Fruit fly (Drosophila melanogaster) whole organism, embryonic: ENCODE results near the gene CG7029.

Experiments
- B-H2 ChIP-seq: fragments of 200-800 bp; sonication (Bioruptor generic); optimal IDR thresholded peaks from 2 replicates; lab custom pipeline; 2018; ENCODE audit warnings: missing biosample characterization, mild to moderate bottlenecking, missing genetic modification characterization
- CG11504 ChIP-seq: fragments of 200-800 bp; sonication (Bioruptor generic); optimal IDR thresholded peaks from 3 replicates; lab custom pipeline; 2019; ENCODE audit warnings: missing biosample characterization, mild to moderate bottlenecking, missing genetic modification characterization, moderate library complexity
- CG13424 ChIP-seq: fragments of 200-800 bp; sonication (Bioruptor generic); optimal IDR thresholded peaks from 2 replicates; lab custom pipeline; 2019; ENCODE audit warnings: missing biosample characterization, mild to moderate bottlenecking, missing genetic modification characterization, moderate library complexity
- CG13775 ChIP-seq: fragments of 200-800 bp; sonication (Bioruptor generic); optimal IDR thresholded peaks from 3 replicates; lab custom pipeline; 2017; ENCODE audit warnings: missing biosample characterization, mild to moderate bottlenecking, missing genetic modification characterization
- CG16813 ChIP-seq: fragments of 200-800 bp; sonication (Bioruptor generic); IDR thresholded peaks from 3 replicates; pipeline ENCODE4 v1.3.6; 2022; ENCODE audit warnings: missing biosample characterization, missing genetic modification characterization; ENCODE audit not compliant: partially characterized antibody
- CG18011 ChIP-seq: fragments of 200-800 bp; sonication (Bioruptor generic); optimal IDR thresholded peaks from 2 replicates; lab custom pipeline; 2017; ENCODE audit warnings: missing biosample characterization, missing genetic modification characterization, mild to moderate bottlenecking, moderate library complexity, missing genotype
- CG18599 ChIP-seq: fragments of 200-800 bp; sonication (Bioruptor generic); optimal IDR thresholded peaks from 3 replicates; lab custom pipeline; 2017; ENCODE audit warnings: missing biosample characterization, missing genetic modification characterization, mild to moderate bottlenecking, moderate library complexity, missing genetic modification reagents
- CG2202 ChIP-seq: fragments of 200-800 bp; sonication (Bioruptor generic); optimal IDR thresholded peaks from 2 replicates; lab custom pipeline; 2018; ENCODE audit warnings: missing biosample characterization, mild to moderate bottlenecking, missing genetic modification characterization
- CG2712 ChIP-seq: fragments of 200-800 bp; optimal IDR thresholded peaks from 3 replicates; lab custom pipeline; 2019; ENCODE audit warnings: missing biosample characterization, mild to moderate bottlenecking, missing genetic modification characterization, moderate library complexity
- CG33557 ChIP-seq: fragments of 200-800 bp; sonication (Bioruptor generic); optimal IDR thresholded peaks from 2 replicates; lab custom pipeline; 2019; ENCODE audit warnings: missing biosample characterization, mild to moderate bottlenecking, missing genetic modification characterization, moderate library complexity
- CG9817 ChIP-seq: fragments of 200-800 bp; sonication (Bioruptor generic); optimal IDR thresholded peaks from 2 replicates; lab custom pipeline; 2018; ENCODE audit warnings: missing biosample characterization, mild to moderate bottlenecking, missing genetic modification characterization, moderate library complexity
- CTCF ChIP-seq: fragments of 200-800 bp; sonication (Bioruptor generic); optimal IDR thresholded peaks from 2 replicates; lab custom pipeline; 2017; ENCODE audit warnings: missing biosample characterization, mild to moderate bottlenecking, missing genetic modification characterization, moderate library complexity
- Dip3 ChIP-seq: fragments of 200-800 bp; sonication (Bioruptor generic); optimal IDR thresholded peaks from 3 replicates; lab custom pipeline; 2016; ENCODE audit warnings: missing biosample characterization, missing genetic modification characterization
- ERR ChIP-seq: fragments of 200-800 bp; sonication (Bioruptor generic); optimal IDR thresholded peaks from 2 replicates; lab custom pipeline; 2016; ENCODE audit warnings: missing biosample characterization, missing genetic modification characterization
- HmgD ChIP-seq: fragments of 200-800 bp; sonication (Bioruptor generic); optimal IDR thresholded peaks from 3 replicates; lab custom pipeline; 2016; ENCODE audit warnings: missing biosample characterization, missing genetic modification characterization
- NfI ChIP-seq: fragments of 200-800 bp; sonication (Bioruptor generic); optimal IDR thresholded peaks from 3 replicates; lab custom pipeline; 2018; ENCODE audit warnings: missing biosample characterization, mild to moderate bottlenecking, missing genetic modification characterization, moderate library complexity
- Opbp ChIP-seq: fragments of 200-800 bp; sonication (Bioruptor generic); IDR thresholded peaks from 3 replicates; pipeline ENCODE4 v1.3.6; 2022; ENCODE audit warnings: missing biosample characterization, missing genetic modification characterization; ENCODE audit not compliant: partially characterized antibody
- Scr ChIP-seq: fragments of 200-800 bp; sonication (Bioruptor generic); IDR thresholded peaks from 2 replicates; pipeline ENCODE4 v1.3.6; 2022; ENCODE audit warnings: missing biosample characterization, missing genetic modification characterization; ENCODE audit not compliant: partially characterized antibody
- Ssrp ChIP-seq: fragments of 200-800 bp; sonication (Bioruptor generic); optimal IDR thresholded peaks from 2 replicates; lab custom pipeline; 2018; ENCODE audit warnings: missing biosample characterization, mild to moderate bottlenecking, missing genetic modification characterization, moderate library complexity
- Taf1 ChIP-seq: fragments of 200-800 bp; sonication (Bioruptor generic); IDR thresholded peaks from 2 replicates; pipeline ENCODE4 v1.3.6; 2022; ENCODE audit warnings: missing biosample characterization, missing genetic modification characterization
- Usf ChIP-seq: fragments of 200-800 bp; sonication (Bioruptor generic); optimal IDR thresholded peaks from 2 replicates; lab custom pipeline; 2017; ENCODE audit warnings: missing genotype, missing biosample characterization, missing genetic modification characterization
- al ChIP-seq: fragments of 200-800 bp; sonication (Bioruptor generic); IDR thresholded peaks from 2 replicates; pipeline ENCODE4 v1.3.6; 2022; ENCODE audit warnings: missing biosample characterization, missing genetic modification characterization
- da ChIP-seq: fragments of 200-800 bp; sonication (Bioruptor generic); optimal IDR thresholded peaks from 2 replicates; lab custom pipeline; 2016; ENCODE audit warnings: missing biosample characterization, missing genetic modification characterization
- dmrt11E ChIP-seq: fragments of 200-800 bp; sonication (Bioruptor generic); optimal IDR thresholded peaks from 3 replicates; lab custom pipeline; 2018; ENCODE audit warnings: missing biosample characterization, mild to moderate bottlenecking, missing genetic modification characterization, moderate library complexity
- dpn ChIP-seq, 2 experiments: fragments of 200-800 bp; sonication (Bioruptor generic); optimal IDR thresholded peaks; 3 replicates each; lab custom pipeline; 2016; ENCODE audit warnings: missing biosample characterization in 2 of 2, missing genetic modification characterization in 2 of 2
- gce ChIP-seq: fragments of 200-800 bp; sonication (Bioruptor generic); IDR thresholded peaks from 3 replicates; pipeline ENCODE4 v1.3.6; 2022; ENCODE audit warnings: missing biosample characterization, missing genetic modification characterization
- kay ChIP-seq: fragments of 200-800 bp; sonication (Bioruptor generic); optimal IDR thresholded peaks from 2 replicates; lab custom pipeline; 2016; ENCODE audit warnings: missing biosample characterization, missing genetic modification characterization
- nerfin-2 ChIP-seq: fragments of 200-800 bp; sonication (Bioruptor generic); IDR thresholded peaks from 2 replicates; pipeline ENCODE4 v1.3.6; 2022; ENCODE audit warnings: missing biosample characterization, missing genetic modification characterization; ENCODE audit not compliant: partially characterized antibody
- pan ChIP-seq, 4 experiments: fragments of >200 bp in 3 of 4; fragments of 200-800 bp in 1 of 4; sonication (Bioruptor generic) in 1 of 4; optimal IDR thresholded peaks in 3 of 4; IDR thresholded peaks in 1 of 4; 2 replicates each; pipeline versions ENCODE4 v1.3.6 to Lab custom; 2017 to 2022; ENCODE audit warnings: missing biosample characterization in 2 of 4, missing genetic modification characterization in 2 of 4, mixed read lengths in 1 of 4
- pita ChIP-seq: fragments of 200-800 bp; sonication (Bioruptor generic); optimal IDR thresholded peaks from 2 replicates; lab custom pipeline; 2017; ENCODE audit warnings: missing biosample characterization, mild to moderate bottlenecking, missing genetic modification characterization
- row ChIP-seq: fragments of 200-800 bp; sonication (Bioruptor generic); IDR thresholded peaks from 3 replicates; pipeline ENCODE4 v1.3.6; 2022; ENCODE audit warnings: missing biosample characterization, missing genetic modification characterization
- sens ChIP-seq: fragments of 200-800 bp; sonication (Bioruptor generic); peaks from one replicate; lab custom pipeline; 2016; ENCODE audit warnings: missing biosample characterization, missing genetic modification characterization
- tup ChIP-seq: fragments of 200-800 bp; sonication (Bioruptor generic); optimal IDR thresholded peaks from 2 replicates; lab custom pipeline; 2016; ENCODE audit warnings: missing biosample characterization, mild to moderate bottlenecking, missing genetic modification characterization, moderate library complexity
- vvl ChIP-seq: fragments of 200-800 bp; sonication (Bioruptor generic); IDR thresholded peaks from 2 replicates; pipeline ENCODE4 v1.3.6; 2022; ENCODE audit warnings: missing biosample characterization, missing genetic modification characterization
- zen ChIP-seq: fragments of 200-800 bp; sonication (Bioruptor generic); optimal IDR thresholded peaks from 3 replicates; lab custom pipeline; 2018; ENCODE audit warnings: missing biosample characterization, mild to moderate bottlenecking, missing genetic modification characterization, moderate library complexity

The CG7029 gene

DNA sequence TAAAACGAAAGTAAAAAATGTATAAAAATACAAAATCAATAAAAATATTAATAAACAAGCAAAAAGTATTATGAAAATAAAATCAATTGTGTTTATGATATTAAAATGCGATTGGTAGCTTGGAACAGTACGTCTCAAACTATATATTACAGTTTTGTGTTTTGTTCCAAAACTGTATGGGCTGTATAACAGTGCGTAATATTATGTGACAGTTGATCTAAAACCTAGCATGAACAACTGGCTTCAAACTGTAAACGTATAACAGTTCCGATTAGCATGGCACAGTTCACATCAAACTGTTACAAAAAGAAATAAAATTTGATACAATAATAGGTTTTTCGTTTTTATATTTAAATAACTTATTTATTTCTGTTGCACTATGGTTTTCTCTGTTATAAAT, 43.3 kb downstream of the CG7029 start (continued):
- peak; percentile 22 for TF ChIP-seq CG9817
- TF ChIP-seq CG16813, result peak; percentile 60
- peak; percentile 35 for TF ChIP-seq CG2712
- TF ChIP-seq dpn (GFP tag; optimal IDR thresholded peaks at IDR 0.05; lab: Kevin White, UChicago), result peak in 1 of 2 experiments; percentile 1
- TF ChIP-seq pan (optimal IDR thresholded peaks at IDR 0.05; lab: Kevin White, UChicago), result no peak
- no peak for TF ChIP-seq pan (GFP tag; optimal IDR thresholded peaks at IDR 0.05 in 1 of 2, IDR thresholded peaks at IDR 0.05 in 1 of 2)
- 0 out of 2 replicates have a peak, but pooled peaks have one; percentile 51 for TF ChIP-seq nerfin-2
- TF ChIP-seq CG11504 (tag; lab: Kevin White, UChicago), result peak; percentile 68
- peak; percentile 55 for TF ChIP-seq zen (tag; lab: Kevin White, UChicago)
- TF ChIP-seq pita (GFP tag; lab: Kevin White, UChicago), result peak; percentile 70
- peak; percentile 8 for TF ChIP-seq CG33557 (GFP tag; lab: Kevin White, UChicago)
- no peak for TF ChIP-seq Taf1 (GFP tag; lab: Robert Waterston, UW)
- no peak for TF ChIP-seq sens
- TF ChIP-seq CG13424, result peak; percentile 19
- no peak for TF ChIP-seq Usf (GFP tag; lab: Kevin White, UChicago)
- no peak for TF ChIP-seq kay (GFP tag; lab: Kevin White, UChicago)
- TF ChIP-seq B-H2 (GFP tag; lab: Kevin White, UChicago), result peak; percentile 37
- no peak for TF ChIP-seq ERR (GFP tag; lab: Kevin White, UChicago)
- peak; percentile 53 for TF ChIP-seq HmgD (GFP tag; lab: Kevin White, UChicago)
- TF ChIP-seq CTCF (GFP tag; lab: Kevin White, UChicago), result peak; percentile 64
- TF ChIP-seq dmrt11E, result no peak
- 0 out of 2 replicates have a peak, but pooled peaks have one; percentile 6 for TF ChIP-seq vvl
- TF ChIP-seq Ssrp (tag; lab: Kevin White, UChicago), result peak; percentile 58
- peak; percentile 81 for TF ChIP-seq Opbp (GFP tag; lab: Robert Waterston, UW)
- TF ChIP-seq tup, result no peak

DNA sequence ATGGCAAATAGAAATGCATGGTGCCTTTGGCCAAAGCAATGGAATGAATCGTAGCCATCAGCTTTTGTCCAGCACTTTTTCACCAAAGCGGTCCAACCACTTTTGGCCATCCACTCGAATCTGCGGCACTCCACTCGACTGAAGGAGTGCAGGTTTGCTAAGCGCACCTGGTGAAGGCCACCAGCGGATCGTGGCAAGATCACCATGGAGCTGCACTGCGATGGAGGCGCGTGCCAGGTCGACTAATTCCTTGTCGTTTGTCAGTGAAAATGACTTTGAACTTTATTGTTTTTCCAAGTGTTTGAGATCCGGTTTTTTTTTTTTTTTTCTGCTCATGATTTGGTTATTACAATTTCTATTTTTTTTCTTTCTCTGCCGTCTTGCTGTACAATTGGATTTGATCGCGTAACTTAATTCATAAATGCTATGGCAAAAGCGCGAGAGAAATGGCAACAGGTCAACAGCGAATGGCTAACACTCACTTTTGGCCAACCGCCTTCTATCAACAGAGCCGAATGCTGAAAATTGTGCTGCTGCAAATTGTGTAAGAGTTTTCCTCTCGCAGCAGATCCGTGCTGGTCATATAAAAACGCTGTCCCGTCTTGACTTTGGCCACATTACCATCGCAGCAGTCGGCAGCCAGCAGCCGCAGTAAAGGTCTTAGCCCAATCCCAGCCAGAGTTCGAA, 53.1 kb downstream of the CG7029 start, which contains the start of gene CG7031:
TSS of gene CG7031 (plus strand) at position 637 of the 687 bp plus-strand sequence.
- TF ChIP-seq CG18011, result peak; percentile 85
- TF ChIP-seq da (GFP tag; lab: Kevin White, UChicago), result no peak
- TF ChIP-seq gce, result no peak

DNA sequence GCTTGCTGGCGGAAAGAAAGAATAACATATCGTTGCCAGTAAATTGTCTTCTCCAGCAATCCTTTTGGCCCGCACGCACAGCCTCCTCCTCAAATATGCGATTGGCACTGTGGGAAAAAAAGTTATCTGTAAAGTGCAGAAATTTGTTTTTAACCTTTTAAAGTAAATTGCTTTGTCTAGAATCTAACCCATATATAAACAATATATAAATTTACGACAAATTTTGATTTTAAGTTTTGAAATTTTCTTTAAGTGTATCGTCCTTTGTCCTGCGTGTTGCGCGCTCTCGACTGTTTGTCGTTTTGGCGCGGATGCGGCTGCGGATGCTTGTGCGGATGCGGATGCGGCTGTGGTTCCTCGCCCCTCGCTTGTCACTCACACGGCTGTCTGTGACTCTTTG, 56.4 kb downstream of the CG7029 start:
- TF ChIP-seq row (GFP tag; lab: Robert Waterston, UW) (peak; percentile 19; the same call in 1 of the 3 replicates), CG2202 (tag; lab: Kevin White, UChicago) (no peak), CG13775 (GFP tag; lab: Kevin White, UChicago) (peak; percentile 49), CG18599 (GFP tag; lab: Kevin White, UChicago) (peak; percentile 21)

DNA sequence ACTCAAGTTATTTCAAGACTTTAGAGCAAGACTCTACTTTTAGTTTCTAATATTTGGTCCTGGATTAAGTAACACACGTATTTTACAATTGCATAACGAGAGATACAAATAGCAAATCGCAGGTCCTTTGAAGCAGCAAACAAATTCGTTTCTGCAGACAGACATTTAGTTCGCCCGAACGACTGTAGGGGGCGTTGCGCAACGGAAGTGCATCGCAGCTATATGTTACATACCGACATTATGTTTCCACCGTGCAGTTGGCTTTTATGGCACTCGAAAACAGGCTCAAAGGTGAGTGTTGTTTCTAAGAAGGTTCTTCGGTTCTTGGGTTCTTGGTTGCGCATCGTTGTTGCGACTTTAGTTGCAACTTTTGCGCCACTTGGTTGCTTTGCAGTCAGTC, 59.6 kb downstream of the CG7029 start:
- TF ChIP-seq Dip3 (GFP tag; lab: Kevin White, UChicago), result no peak
- TF ChIP-seq Scr (GFP tag; lab: Robert Waterston, UW), result no peak
- TF ChIP-seq CTCF (GFP tag; lab: Kevin White, UChicago), result peak; percentile 41
- no peak for TF ChIP-seq al (GFP tag; lab: Robert Waterston, UW)
- no peak for TF ChIP-seq NfI
